Fruit fly (Drosophila melanogaster) whole organism, pupa: ENCODE data around the gene CG32756.

Source experiments
- CG12605 ChIP-seq: fragments of 200-800 bp; sonication (Bioruptor generic); IDR thresholded peaks from 2 replicates; pipeline ENCODE4 v1.3.6; 2022; ENCODE audit warnings: missing biosample characterization, missing genetic modification characterization
- CG14655 ChIP-seq: fragments of 200-800 bp; sonication (Bioruptor generic); optimal IDR thresholded peaks from 3 replicates; lab custom pipeline; 2017; ENCODE audit warnings: mild to moderate bottlenecking, missing biosample characterization, missing genetic modification reagents, missing genetic modification characterization
- CG15710 ChIP-seq: fragments of 200-800 bp; sonication (Bioruptor generic); optimal IDR thresholded peaks from 2 replicates; lab custom pipeline; 2018; ENCODE audit warnings: missing biosample characterization, mild to moderate bottlenecking, missing genetic modification characterization, moderate library complexity
- CG17806 ChIP-seq: fragments of 200-800 bp; sonication (Bioruptor generic); optimal IDR thresholded peaks from 2 replicates; lab custom pipeline; 2018; ENCODE audit warnings: missing biosample characterization, mild to moderate bottlenecking, missing genetic modification characterization, moderate library complexity
- CG34367 ChIP-seq: fragments of 200-800 bp; sonication (Bioruptor generic); optimal IDR thresholded peaks from 2 replicates; lab custom pipeline; 2018; ENCODE audit warnings: missing biosample characterization, mild to moderate bottlenecking, missing genetic modification characterization
- D1 ChIP-seq: fragments of 200-800 bp; sonication (Bioruptor generic); optimal IDR thresholded peaks from 2 replicates; lab custom pipeline; 2018; ENCODE audit warnings: missing biosample characterization, mild to moderate bottlenecking, missing genetic modification characterization, moderate library complexity
- EcR ChIP-seq: fragments of 200-800 bp; sonication (Bioruptor generic); optimal IDR thresholded peaks from 3 replicates; lab custom pipeline; 2019; ENCODE audit warnings: missing biosample characterization, missing genetic modification characterization, mild to moderate bottlenecking, moderate library complexity, missing genetic modification reagents
- Snoo ChIP-seq: fragments of 200-800 bp; sonication (Bioruptor generic); optimal IDR thresholded peaks from 3 replicates; lab custom pipeline; 2017; ENCODE audit warnings: missing biosample characterization, mild to moderate bottlenecking, missing genetic modification characterization, inconsistent platforms
- fd96Ca ChIP-seq: fragments of 200-800 bp; sonication (Bioruptor generic); IDR thresholded peaks from 3 replicates; pipeline ENCODE4 v1.3.6; 2022; ENCODE audit warnings: missing biosample characterization, missing genetic modification characterization
- gl ChIP-seq: fragments of 200-800 bp; sonication (Bioruptor generic); optimal IDR thresholded peaks from 2 replicates; lab custom pipeline; 2018; ENCODE audit warnings: missing biosample characterization, mild to moderate bottlenecking, missing genetic modification characterization

DNA sequence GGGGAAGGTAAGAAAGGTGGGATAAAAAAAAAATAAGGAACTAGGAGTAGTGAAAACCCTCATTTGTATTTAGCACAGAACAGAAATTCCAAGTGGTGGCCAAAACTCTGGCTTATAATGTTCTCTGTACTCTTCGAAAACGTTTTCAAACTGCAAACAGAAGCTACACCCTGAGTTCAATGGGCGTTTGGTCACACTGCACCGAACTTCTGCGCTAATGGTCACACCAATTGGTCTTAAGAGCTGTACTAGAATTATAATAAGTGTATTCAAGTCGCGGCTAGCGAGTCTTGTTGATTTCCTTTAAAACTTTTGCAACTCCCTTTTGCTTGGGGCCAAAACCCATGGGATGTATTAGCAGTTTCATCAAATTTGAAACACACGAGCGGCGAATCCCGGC, 23.4 kb upstream of the CG32756 start:
- no peak for TF ChIP-seq CG34367
- TF ChIP-seq EcR (GFP tag; lab: Kevin White, UChicago) = no peak
- no peak for TF ChIP-seq CG15710 (tag; lab: Kevin White, UChicago)
- no peak for TF ChIP-seq Snoo (tag; lab: Kevin White, UChicago)
- TF ChIP-seq CG17806 (tag; lab: Kevin White, UChicago) = no peak
- TF ChIP-seq CG14655 (GFP tag; lab: Kevin White, UChicago) = no peak
- no peak for TF ChIP-seq fd96Ca (GFP tag; lab: Robert Waterston, UW)
- no peak for TF ChIP-seq CG12605 (GFP tag; lab: Robert Waterston, UW)
- no peak for TF ChIP-seq D1 (tag; lab: Kevin White, UChicago)
- TF ChIP-seq gl (tag; lab: Kevin White, UChicago) = no peak
